Worm (Caenorhabditis elegans): ENCODE measurements around the gene K02D10.8.

K02D10.8 gene

DNA sequence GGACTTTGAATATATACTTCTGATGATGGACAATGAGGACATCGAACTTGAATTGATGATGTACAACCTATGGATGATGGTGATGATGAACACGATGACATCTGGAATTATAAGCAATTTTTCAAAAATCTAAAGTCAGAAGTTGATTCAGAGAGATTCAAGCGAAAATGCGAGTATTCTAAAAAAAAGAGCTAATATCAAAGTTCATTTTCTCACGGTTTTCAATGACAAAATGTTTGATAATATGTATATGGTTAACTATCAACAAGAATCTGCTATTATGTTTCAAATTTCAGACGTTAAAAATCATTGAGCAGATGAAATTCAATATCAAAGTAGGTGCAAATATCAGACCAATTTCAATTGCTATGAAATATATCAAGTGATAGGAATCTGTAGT lies 6.3 kb upstream of the K02D10.8 start, which contains the start of gene K02D10.4:
Gene K02D10.4, minus strand, starts transcription at position 101 of the 400 bp plus-strand sequence.
- TF ChIP-seq ceh-83 (GFP tag; optimal IDR thresholded peaks at IDR 0.05) (no peak), lsy-2 (tag; optimal IDR thresholded peaks at IDR 0.05) (no peak)

DNA sequence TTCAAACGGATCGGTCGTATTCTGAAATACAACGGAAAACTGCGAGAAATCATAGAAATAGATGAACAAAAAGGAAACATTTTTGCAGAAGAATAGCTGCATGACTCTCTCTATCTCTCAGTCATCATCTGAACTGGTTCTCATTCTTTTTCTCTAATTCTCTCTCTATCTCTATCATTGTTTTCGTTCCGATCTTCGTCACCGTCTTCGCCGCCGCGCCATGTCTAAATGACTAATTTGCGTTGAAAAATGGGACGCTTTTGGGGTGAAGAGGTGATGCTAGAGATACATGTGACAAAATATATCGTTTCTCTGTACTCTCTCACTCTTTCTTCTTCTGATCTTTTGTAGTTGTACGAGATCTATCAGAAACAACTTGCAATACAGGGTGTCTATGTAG lies 5.7 kb upstream of the K02D10.8 start:
- TF ChIP-seq ceh-83 (GFP tag; optimal IDR thresholded peaks at IDR 0.05) (no peak), elt-3 (tag; optimal IDR thresholded peaks at IDR 0.05) (no peak), unc-39 (tag; optimal IDR thresholded peaks at IDR 0.05) (no peak), zip-8 (tag; optimal IDR thresholded peaks at IDR 0.05) (no peak), unc-120 (tag; optimal IDR thresholded peaks at IDR 0.05; ENCODE audit: poor library complexity, severe bottlenecking) (no peak), snpc-4 (tag; optimal IDR thresholded peaks at IDR 0.05) (no peak), drap-1 (GFP tag; optimal IDR thresholded peaks at IDR 0.05) (no peak), hlh-1 (tag; optimal IDR thresholded peaks at IDR 0.05) (no peak), tbx-8 (GFP tag; optimal IDR thresholded peaks at IDR 0.05) (no peak), elt-1 (tag; optimal IDR thresholded peaks at IDR 0.05; ENCODE audit: borderline replicate concordance, insufficient read depth) (no peak), mab-5 (tag; optimal IDR thresholded peaks at IDR 0.05) (no peak), ztf-11 (tag; optimal IDR thresholded peaks at IDR 0.05) (no peak), ceh-43 (GFP tag; optimal IDR thresholded peaks at IDR 0.05) (no peak), unc-62 (GFP tag; optimal IDR thresholded peaks at IDR 0.05) (no peak), nhr-12 (tag; optimal IDR thresholded peaks at IDR 0.05) (no peak), bed-3 (GFP tag; optimal IDR thresholded peaks at IDR 0.05) (no peak), lin-13 (tag; optimal IDR thresholded peaks at IDR 0.05) (no peak), nhr-28 (tag; optimal IDR thresholded peaks at IDR 0.05) (no peak)

DNA sequence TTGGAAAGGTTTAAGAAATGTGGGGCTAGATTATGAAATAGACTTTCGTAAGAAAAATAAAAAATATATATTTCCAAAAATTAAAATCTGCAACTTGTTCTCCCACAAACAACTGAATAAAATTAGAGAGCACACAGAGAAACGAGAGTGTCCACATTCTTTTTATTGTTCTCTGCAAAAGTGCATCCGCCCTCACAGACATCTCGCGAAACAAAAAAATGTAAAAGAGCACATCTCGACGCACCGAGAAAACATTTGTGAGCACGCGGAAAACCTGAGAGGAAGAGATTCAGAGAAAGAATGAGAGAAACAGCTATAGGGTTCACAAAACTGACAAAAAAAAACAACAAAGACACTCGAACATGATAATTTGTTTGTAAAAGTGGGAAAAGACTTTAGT lies 4.1 kb upstream of the K02D10.8 start:
- TF ChIP-seq hlh-1 (tag; optimal IDR thresholded peaks at IDR 0.05) (peak; percentile 19), zip-8 (tag; optimal IDR thresholded peaks at IDR 0.05) (no peak)

ce11 chrIII:8782744-8783143 lies 3.4 kb upstream of the K02D10.8 start:
- TF ChIP-seq unc-39 (tag; optimal IDR thresholded peaks at IDR 0.05) (no peak), mls-2 (tag; optimal IDR thresholded peaks at IDR 0.05) (no peak), elt-3 (tag; optimal IDR thresholded peaks at IDR 0.05) (no peak), ceh-83 (GFP tag; optimal IDR thresholded peaks at IDR 0.05) (no peak), mep-1 (tag; optimal IDR thresholded peaks at IDR 0.05) (no peak), cnd-1 (tag; optimal IDR thresholded peaks at IDR 0.05) (no peak), blmp-1 (tag; optimal IDR thresholded peaks at IDR 0.05) (no peak)

- TF ChIP-seq unc-120 (tag; optimal IDR thresholded peaks at IDR 0.05; ENCODE audit: poor library complexity, severe bottlenecking) (no peak), ceh-43 (GFP tag; optimal IDR thresholded peaks at IDR 0.05) (no peak), nhr-12 (tag; optimal IDR thresholded peaks at IDR 0.05) (no peak), nhr-76 (tag; optimal IDR thresholded peaks at IDR 0.05) (no peak), blmp-1 (tag; optimal IDR thresholded peaks at IDR 0.05) (no peak), pha-4 (tag; optimal IDR thresholded peaks at IDR 0.05) (no peak), drap-1 (GFP tag; optimal IDR thresholded peaks at IDR 0.05) (no peak), nhr-237 (tag; optimal IDR thresholded peaks at IDR 0.05) (no peak), unc-39 (tag; optimal IDR thresholded peaks at IDR 0.05) (no peak)
These were observed 1.7 kb upstream of the K02D10.8 start for ce11 chrIII:8784500-8784899.

DNA sequence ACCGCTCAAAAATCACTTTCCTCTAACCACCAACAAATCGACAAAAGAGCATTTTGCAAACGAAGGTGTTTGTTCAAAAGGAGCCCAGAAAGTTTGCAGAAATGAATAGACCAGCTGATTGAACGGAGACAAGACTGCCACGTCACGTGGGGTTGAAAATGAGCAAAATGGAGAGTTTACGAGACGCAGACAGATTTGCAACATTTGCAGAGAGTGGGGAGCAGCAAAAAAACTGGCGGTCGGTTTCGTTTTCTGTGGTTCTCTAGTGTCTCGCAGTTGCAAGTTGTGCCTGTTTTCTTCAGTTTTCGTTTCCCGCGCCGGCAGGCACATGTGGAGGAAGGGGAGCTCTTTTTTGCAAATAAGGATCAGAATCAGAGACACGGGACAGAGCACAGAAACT lies 751 bp upstream of the K02D10.8 start:
- TF ChIP-seq pha-4 (tag; optimal IDR thresholded peaks at IDR 0.05) = no peak
- no peak for TF ChIP-seq drap-1 (GFP tag; optimal IDR thresholded peaks at IDR 0.05)
- no peak for TF ChIP-seq nhr-12 (tag; optimal IDR thresholded peaks at IDR 0.05)
- no peak for TF ChIP-seq flh-1 (GFP tag; optimal IDR thresholded peaks at IDR 0.05)
- no peak for TF ChIP-seq ces-1 (GFP tag; optimal IDR thresholded peaks at IDR 0.05)
- TF ChIP-seq nhr-28 (tag; optimal IDR thresholded peaks at IDR 0.05) = no peak
- no peak for TF ChIP-seq nhr-76 (tag; optimal IDR thresholded peaks at IDR 0.05)
- no peak for TF ChIP-seq M03D4.4 (tag; optimal IDR thresholded peaks at IDR 0.05)
- TF ChIP-seq elt-3 (tag; optimal IDR thresholded peaks at IDR 0.05) = no peak
- TF ChIP-seq blmp-1 (tag; optimal IDR thresholded peaks at IDR 0.05) = no peak
- TF ChIP-seq ceh-43 (GFP tag; optimal IDR thresholded peaks at IDR 0.05) = no peak
- TF ChIP-seq unc-39 (tag; optimal IDR thresholded peaks at IDR 0.05) = no peak
- no peak for TF ChIP-seq nhr-237 (tag; optimal IDR thresholded peaks at IDR 0.05)
- no peak for TF ChIP-seq mep-1 (tag; optimal IDR thresholded peaks at IDR 0.05)
